Worm (Caenorhabditis elegans) whole organism, L4 larva: ENCODE measurements around the gene ZK1307.7.

ENCODE experiments used
- D1046.2 ChIP-seq: fragments of 200-800 bp; sonication (Bioruptor generic); IDR thresholded peaks from 2 replicates; pipeline ENCODE4 v1.3.6; 2022; ENCODE audit warnings: missing genetic modification characterization, missing compliant biosample characterization
- F10B5.3 ChIP-seq: sonication (generic microtip); optimal IDR thresholded peaks from 2 replicates; lab custom pipeline; 2016; ENCODE audit warnings: mild to moderate bottlenecking, missing genetic modification characterization, missing compliant biosample characterization
- F37D6.2 ChIP-seq: sonication (generic microtip); optimal IDR thresholded peaks from 2 replicates; lab custom pipeline; 2016; ENCODE audit warnings: mild to moderate bottlenecking, missing genetic modification characterization, missing compliant biosample characterization
- R02D3.7 ChIP-seq: fragments of 150-350 bp; sonication (generic microtip); optimal IDR thresholded peaks from 3 replicates; lab custom pipeline; 2014; ENCODE audit warnings: missing biosample characterization, missing genetic modification characterization
- T26A8.4 ChIP-seq: fragments of 200-800 bp; sonication (Bioruptor generic); IDR thresholded peaks from 2 replicates; pipeline ENCODE4 v1.3.6; 2022; ENCODE audit warnings: missing genetic modification characterization, missing compliant biosample characterization
- Y105C5A.15 ChIP-seq: fragments of 200-800 bp; sonication (Bioruptor generic); IDR thresholded peaks from 2 replicates; pipeline ENCODE4 v1.3.6; 2022; ENCODE audit warnings: missing genetic modification characterization, missing compliant biosample characterization
- Y5F2A.4 ChIP-seq: fragments of 200-800 bp; sonication (Bioruptor generic); optimal IDR thresholded peaks from 2 replicates; lab custom pipeline; 2018; ENCODE audit warnings: mild to moderate bottlenecking, missing genetic modification characterization, missing compliant biosample characterization
- Y75B8A.6 ChIP-seq: fragments of 200-800 bp; sonication (Bioruptor generic); IDR thresholded peaks from 2 replicates; pipeline ENCODE4 v1.3.6; 2022; ENCODE audit warnings: missing genetic modification reagents, missing genetic modification characterization, missing compliant biosample characterization
- ZK337.2 ChIP-seq: fragments of 200-800 bp; sonication (Bioruptor generic); IDR thresholded peaks from 2 replicates; pipeline ENCODE4 v1.3.6; 2022; ENCODE audit warnings: missing genetic modification reagents, missing genetic modification characterization, missing compliant biosample characterization
- aha-1 ChIP-seq: fragments of 150-350 bp; peaks from one replicate; lab custom pipeline; 2014; ENCODE audit warnings: missing biosample characterization, missing genetic modification characterization
- ama-1 ChIP-seq: fragments of 150-350 bp; optimal IDR thresholded peaks from 2 replicates; lab custom pipeline; 2014; ENCODE audit warnings: inconsistent platforms, mixed read lengths
- arid-1 ChIP-seq: fragments of 200-800 bp; sonication (Bioruptor generic); conservative IDR thresholded peaks from 2 replicates; pipeline ENCODE4 v1.3.6; 2022; ENCODE audit warnings: missing genetic modification reagents, missing genetic modification characterization, missing compliant biosample characterization
- attf-4 ChIP-seq: sonication (generic microtip); optimal IDR thresholded peaks from 3 replicates; lab custom pipeline; 2017; ENCODE audit warnings: missing biosample characterization, missing genetic modification characterization
- ceh-20 ChIP-seq: fragments of 200-800 bp; sonication (Bioruptor generic); IDR thresholded peaks from 2 replicates; pipeline ENCODE4 v1.3.6; 2022; ENCODE audit warnings: missing genetic modification reagents, missing genetic modification characterization, missing compliant biosample characterization
- ceh-62 ChIP-seq: sonication (generic microtip); optimal IDR thresholded peaks from 2 replicates; lab custom pipeline; 2017; ENCODE audit warnings: missing biosample characterization, missing genetic modification characterization
- ces-1 ChIP-seq: fragments of 150-350 bp; sonication (generic microtip); optimal IDR thresholded peaks from 4 replicates; lab custom pipeline; 2014; ENCODE audit warnings: missing biosample characterization, missing genetic modification reagents, missing genetic modification characterization
- ctbp-1 ChIP-seq: fragments of 200-800 bp; sonication (Bioruptor generic); IDR thresholded peaks from 2 replicates; pipeline ENCODE4 v1.3.6; 2022; ENCODE audit warnings: missing genetic modification reagents, missing genetic modification characterization, missing compliant biosample characterization
- daf-19 ChIP-seq: fragments of 200-800 bp; sonication (Bioruptor generic); conservative IDR thresholded peaks from 2 replicates; pipeline ENCODE4 v1.3.6; 2022; ENCODE audit warnings: missing genetic modification characterization, missing compliant biosample characterization
- daf-8 ChIP-seq: fragments of 200-800 bp; sonication (Bioruptor generic); IDR thresholded peaks from 2 replicates; pipeline ENCODE4 v1.3.6; 2022; ENCODE audit warnings: missing genetic modification characterization, missing compliant biosample characterization
- dmd-6 ChIP-seq: fragments of 200-800 bp; sonication (Bioruptor generic); IDR thresholded peaks from 2 replicates; pipeline ENCODE4 v1.3.6; 2022; ENCODE audit warnings: missing genetic modification reagents, missing genetic modification characterization, missing compliant biosample characterization
- duxl-1 ChIP-seq: sonication (generic microtip); optimal IDR thresholded peaks from 2 replicates; lab custom pipeline; 2016; ENCODE audit warnings: mild to moderate bottlenecking, missing genetic modification characterization, moderate library complexity, missing compliant biosample characterization; ENCODE audit not compliant: poor library complexity
- fos-1 ChIP-seq: fragments of 150-350 bp; optimal IDR thresholded peaks from 2 replicates; lab custom pipeline; 2014; ENCODE audit warnings: missing biosample characterization, missing genetic modification characterization
- hif-1 ChIP-seq, 2 experiments: sonication (generic microtip); optimal IDR thresholded peaks; 2 replicates each; lab custom pipeline; 2016 to 2017; ENCODE audit warnings: missing compliant biosample characterization in 2 of 2, missing genetic modification characterization in 2 of 2, missing genetic modification reagents in 2 of 2, missing genotype in 2 of 2, mild to moderate bottlenecking in 1 of 2
- lim-7 ChIP-seq: fragments of 200-800 bp; sonication (Bioruptor generic); IDR thresholded peaks from 2 replicates; pipeline ENCODE4 v1.3.6; 2022; ENCODE audit warnings: missing genetic modification characterization, missing compliant biosample characterization
- lin-13 ChIP-seq: fragments of 150-350 bp; optimal IDR thresholded peaks from 2 replicates; lab custom pipeline; 2014; ENCODE audit warnings: missing biosample characterization, missing genetic modification reagents, missing genetic modification characterization
- lin-15B ChIP-seq: fragments of 150-350 bp; sonication (generic microtip); optimal IDR thresholded peaks from 3 replicates; lab custom pipeline; 2014; ENCODE audit warnings: missing biosample characterization, missing genetic modification characterization
- lir-3 ChIP-seq: sonication (generic microtip); optimal IDR thresholded peaks from 2 replicates; lab custom pipeline; 2016; ENCODE audit warnings: mild to moderate bottlenecking, missing genetic modification characterization, missing compliant biosample characterization
- madf-5 ChIP-seq, 2 experiments: fragments of 200-800 bp; sonication (Bioruptor generic); IDR thresholded peaks; 2 replicates each; pipeline ENCODE4 v1.3.6; 2022; ENCODE audit warnings: missing compliant biosample characterization in 2 of 2, missing genetic modification characterization in 2 of 2
- madf-9 ChIP-seq: fragments of 200-800 bp; sonication (Bioruptor generic); conservative IDR thresholded peaks from 2 replicates; pipeline ENCODE4 v1.3.6; 2022; ENCODE audit warnings: missing genetic modification reagents, missing genetic modification characterization, missing compliant biosample characterization
- mes-2 ChIP-seq: sonication (generic microtip); optimal IDR thresholded peaks from 2 replicates; lab custom pipeline; 2016; ENCODE audit warnings: missing genotype, mild to moderate bottlenecking, missing genetic modification characterization, missing compliant biosample characterization; ENCODE audit not compliant: poor library complexity, severe bottlenecking
- nhr-11 ChIP-seq: fragments of 150-350 bp; optimal IDR thresholded peaks from 2 replicates; lab custom pipeline; 2014; ENCODE audit warnings: missing biosample characterization, missing genetic modification characterization
- nhr-111 ChIP-seq: fragments of 200-800 bp; sonication (Bioruptor generic); optimal IDR thresholded peaks from 2 replicates; lab custom pipeline; 2018; ENCODE audit warnings: mild to moderate bottlenecking, missing genetic modification characterization, missing compliant biosample characterization
- nhr-237 ChIP-seq: sonication (generic microtip); optimal IDR thresholded peaks from 2 replicates; lab custom pipeline; 2017; ENCODE audit warnings: missing biosample characterization, missing genetic modification characterization
- nhr-25 ChIP-seq: sonication (generic microtip); optimal IDR thresholded peaks from 2 replicates; lab custom pipeline; 2017; ENCODE audit warnings: missing genetic modification characterization, mild to moderate bottlenecking, missing compliant biosample characterization, antibody characterized with exemption, moderate library complexity, borderline replicate concordance; ENCODE audit not compliant: insufficient read depth
- nhr-41 ChIP-seq: fragments of 200-800 bp; sonication (Bioruptor generic); IDR thresholded peaks from 2 replicates; pipeline ENCODE4 v1.3.6; 2022; ENCODE audit warnings: missing genetic modification reagents, missing genetic modification characterization, missing compliant biosample characterization
- nhr-42 ChIP-seq: fragments of 200-800 bp; sonication (Bioruptor generic); IDR thresholded peaks from 2 replicates; pipeline ENCODE4 v1.3.6; 2022; ENCODE audit warnings: missing genetic modification characterization, missing compliant biosample characterization
- nhr-76 ChIP-seq: fragments of 150-350 bp; optimal IDR thresholded peaks from 2 replicates; lab custom pipeline; 2014; ENCODE audit warnings: missing biosample characterization, missing genetic modification characterization
- nhr-77 ChIP-seq: fragments of 150-350 bp; optimal IDR thresholded peaks from 2 replicates; lab custom pipeline; 2014; ENCODE audit warnings: missing biosample characterization, missing genetic modification characterization
- saeg-2 ChIP-seq: fragments of 200-800 bp; sonication (Bioruptor generic); IDR thresholded peaks from 2 replicates; pipeline ENCODE4 v1.3.6; 2022; ENCODE audit warnings: missing genetic modification reagents, missing genetic modification characterization, missing compliant biosample characterization
- sdz-12 ChIP-seq: fragments of 200-800 bp; sonication (Bioruptor generic); optimal IDR thresholded peaks from 2 replicates; lab custom pipeline; 2018; ENCODE audit warnings: mild to moderate bottlenecking, missing genetic modification characterization, missing compliant biosample characterization
- set-16 ChIP-seq: fragments of 200-800 bp; sonication (Bioruptor generic); IDR thresholded peaks from 2 replicates; pipeline ENCODE4 v1.3.6; 2022; ENCODE audit warnings: missing genetic modification reagents, missing genetic modification characterization, missing compliant biosample characterization
- skn-1 ChIP-seq: fragments of 150-350 bp; optimal IDR thresholded peaks from 2 replicates; lab custom pipeline; 2014; ENCODE audit warnings: missing biosample characterization, missing genetic modification characterization
- snpc-1.2 ChIP-seq: fragments of 200-800 bp; sonication (Bioruptor generic); IDR thresholded peaks from 2 replicates; pipeline ENCODE4 v1.3.6; 2022; ENCODE audit warnings: missing genetic modification reagents, missing genetic modification characterization, missing compliant biosample characterization
- spr-3 ChIP-seq: fragments of 200-800 bp; sonication (Bioruptor generic); optimal IDR thresholded peaks from 2 replicates; lab custom pipeline; 2018; ENCODE audit warnings: mild to moderate bottlenecking, missing genetic modification characterization, missing compliant biosample characterization
- unc-130 ChIP-seq: sonication (generic microtip); optimal IDR thresholded peaks from 2 replicates; lab custom pipeline; 2016; ENCODE audit warnings: missing genetic modification reagents, missing genetic modification characterization, missing compliant biosample characterization
- vab-7 ChIP-seq: fragments of 200-800 bp; sonication (Bioruptor generic); IDR thresholded peaks from 2 replicates; pipeline ENCODE4 v1.3.6; 2022; ENCODE audit warnings: missing genetic modification reagents, missing genetic modification characterization, missing compliant biosample characterization
- zfp-3 ChIP-seq: fragments of 200-800 bp; sonication (Bioruptor generic); conservative IDR thresholded peaks from 2 replicates; pipeline ENCODE4 v1.3.6; 2022; ENCODE audit warnings: missing genetic modification reagents, missing genetic modification characterization, missing compliant biosample characterization
- zip-11 ChIP-seq: fragments of 200-800 bp; sonication (Bioruptor generic); IDR thresholded peaks from 2 replicates; pipeline ENCODE4 v1.3.6; 2022; ENCODE audit warnings: missing genetic modification characterization, missing compliant biosample characterization
- ztf-11 ChIP-seq: fragments of 150-350 bp; optimal IDR thresholded peaks from 2 replicates; lab custom pipeline; 2014; ENCODE audit warnings: missing biosample characterization, missing genetic modification characterization
- ztf-7 ChIP-seq: fragments of 150-350 bp; optimal IDR thresholded peaks from 2 replicates; lab custom pipeline; 2014; ENCODE audit warnings: missing biosample characterization, missing genetic modification characterization

The ZK1307.7 gene

ce11 chrII:9600022-9600722 lies 36.2 kb upstream of the ZK1307.7 start (continued):
- TF ChIP-seq ztf-11 (tag; lab: Kevin White, UChicago), result no peak
- no peak for TF ChIP-seq lir-3
- TF ChIP-seq arid-1 (GFP tag; lab: Robert Waterston, UW), result no peak
- TF ChIP-seq snpc-1.2, result no peak
- no peak for TF ChIP-seq unc-130 (GFP tag; lab: Kevin White, UChicago)
- no peak for TF ChIP-seq zip-11 (GFP tag; lab: Robert Waterston, UW)
- no peak for TF ChIP-seq Y105C5A.15 (GFP tag; lab: Robert Waterston, UW)
- TF ChIP-seq attf-4 (tag; lab: Kevin White, UChicago), result no peak
- TF ChIP-seq duxl-1 (tag; lab: Kevin White, UChicago), result no peak
- no peak for TF ChIP-seq skn-1
- no peak for TF ChIP-seq F10B5.3
- TF ChIP-seq sdz-12, result no peak
- TF ChIP-seq madf-5 (GFP tag; IDR thresholded peaks at IDR 0.05; lab: Robert Waterston, UW), result no peak
- no peak for TF ChIP-seq lin-15B (tag; lab: Kevin White, UChicago)
- no peak for TF ChIP-seq nhr-111 (GFP tag; lab: Kevin White, UChicago)
- TF ChIP-seq Y75B8A.6, result no peak
- TF ChIP-seq daf-19 (GFP tag; lab: Robert Waterston, UW), result no peak
- TF ChIP-seq zfp-3 (GFP tag; lab: Robert Waterston, UW), result 0 out of 2 replicates have a peak, but pooled peaks have one; percentile 1
- no peak for TF ChIP-seq set-16
- 0 out of 2 replicates have a peak, but pooled peaks have one; percentile 19 for TF ChIP-seq saeg-2 (GFP tag; lab: Robert Waterston, UW)
- TF ChIP-seq nhr-237 (tag; lab: Kevin White, UChicago), result no peak
- TF ChIP-seq nhr-77, result no peak
- no peak for TF ChIP-seq R02D3.7 (tag; lab: Kevin White, UChicago)
- TF ChIP-seq ZK337.2, result no peak
- no peak for TF ChIP-seq nhr-41
- TF ChIP-seq madf-9, result no peak
- TF ChIP-seq daf-8 (GFP tag; lab: Robert Waterston, UW), result no peak
- no peak for TF ChIP-seq fos-1 (tag; lab: Kevin White, UChicago)
- TF ChIP-seq ztf-7 (tag; lab: Kevin White, UChicago), result no peak
- no peak for TF ChIP-seq F37D6.2 (tag; lab: Kevin White, UChicago)
- no peak for TF ChIP-seq nhr-25 (tag; lab: Kevin White, UChicago)
- no peak for TF ChIP-seq nhr-42
- no peak for TF ChIP-seq ceh-20 (GFP tag; lab: Robert Waterston, UW)
- TF ChIP-seq ces-1 (GFP tag; lab: Kevin White, UChicago), result no peak
- no peak for TF ChIP-seq lim-7 (GFP tag; lab: Robert Waterston, UW)
- no peak for TF ChIP-seq mes-2 (tag; lab: Kevin White, UChicago)
- no peak for TF ChIP-seq aha-1 (tag; lab: Kevin White, UChicago)
- TF ChIP-seq nhr-76, result no peak
- TF ChIP-seq vab-7 (GFP tag; lab: Robert Waterston, UW), result no peak
- no peak for TF ChIP-seq hif-1 (tag; optimal IDR thresholded peaks at IDR 0.05; lab: Kevin White, UChicago)
- no peak for TF ChIP-seq D1046.2 (GFP tag; lab: Robert Waterston, UW)
- TF ChIP-seq ctbp-1 (GFP tag; lab: Robert Waterston, UW), result no peak
- TF ChIP-seq spr-3 (GFP tag; lab: Kevin White, UChicago), result no peak
- TF ChIP-seq nhr-11 (tag; lab: Kevin White, UChicago), result no peak
- TF ChIP-seq lin-13, result no peak
- TF ChIP-seq Y5F2A.4 (GFP tag; lab: Kevin White, UChicago), result no peak
- no peak for TF ChIP-seq ama-1 (lab: Kevin White, UChicago)
- TF ChIP-seq dmd-6 (GFP tag; lab: Robert Waterston, UW), result peak; percentile 25
- no peak for TF ChIP-seq ceh-62
- TF ChIP-seq T26A8.4 (GFP tag; lab: Robert Waterston, UW), result no peak
- TF ChIP-seq, all 104 proteins: peak for 11
